Worm (Caenorhabditis elegans) whole organism, L4/young adult: ENCODE results near the gene F16H6.4.
"Not testable (repeated sequence)": the region's sequence is repeated elsewhere in the genome, so short reads cannot be mapped to it uniquely, and the experiment has no call there.

ENCODE experiments used
- W03F9.2 ChIP-seq: fragments of 150-350 bp; optimal IDR thresholded peaks from 2 replicates; lab custom pipeline; 2014; ENCODE audit warnings: missing biosample characterization, missing genetic modification characterization
- dao-5 ChIP-seq: sonication (generic microtip); optimal IDR thresholded peaks from 2 replicates; lab custom pipeline; 2016; ENCODE audit warnings: missing genotype, missing genetic modification characterization, moderate library complexity, missing compliant biosample characterization
- him-1 ChIP-seq: sonication (generic microtip); optimal IDR thresholded peaks from 2 replicates; lab custom pipeline; 2016; ENCODE audit warnings: missing genotype, missing genetic modification reagents, missing genetic modification characterization, missing compliant biosample characterization

F16H6.4 gene

ce11 chrV:18191128-18191527, 7.4 kb upstream of the F16H6.4 start, which contains the start of gene clec-42:
Gene clec-42, plus strand, starts transcription at chrV:18191412.
- TF ChIP-seq dao-5 (no peak), W03F9.2 (tag; lab: Kevin White, UChicago) (no peak), him-1 (no peak)

- TF ChIP-seq him-1 (no peak), dao-5 (no peak)
Observed at ce11 chrV:18195006-18195405, 3.5 kb upstream of the F16H6.4 start, which contains the start of gene F16H6.3. Gene F16H6.3, plus strand, starts transcription at chrV:18195306.

- TF ChIP-seq him-1 (no peak), dao-5 (no peak), W03F9.2 (tag; lab: Kevin White, UChicago) (no peak)
Observed at ce11 chrV:18209071-18209470, 10.6 kb downstream of the F16H6.4 start, which contains the start of gene F16H6.7. Gene F16H6.7, minus strand, starts transcription at chrV:18209171.

DNA sequence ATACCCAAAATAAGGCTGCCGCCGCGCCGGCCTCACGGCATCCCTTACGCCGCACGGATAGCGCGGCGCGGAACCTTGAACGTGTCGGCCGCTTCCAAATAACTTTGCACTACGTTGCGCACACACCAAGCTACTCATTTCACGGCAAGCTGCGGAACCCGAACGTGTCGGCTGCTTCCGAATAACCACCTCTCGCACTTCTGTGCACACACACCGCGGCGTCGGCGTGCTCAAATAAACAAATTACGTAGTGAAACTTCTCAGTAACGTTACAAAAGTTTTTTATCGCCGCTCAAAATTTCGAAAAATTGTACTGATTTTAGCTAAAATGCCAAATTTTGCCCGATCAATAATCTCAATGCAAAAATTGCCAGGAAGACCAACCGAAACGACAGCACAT, 14.3 kb downstream of the F16H6.4 start:
- TF ChIP-seq W03F9.2 (tag; lab: Kevin White, UChicago): no peak
- TF ChIP-seq him-1: no peak
- no peak for TF ChIP-seq dao-5

DNA sequence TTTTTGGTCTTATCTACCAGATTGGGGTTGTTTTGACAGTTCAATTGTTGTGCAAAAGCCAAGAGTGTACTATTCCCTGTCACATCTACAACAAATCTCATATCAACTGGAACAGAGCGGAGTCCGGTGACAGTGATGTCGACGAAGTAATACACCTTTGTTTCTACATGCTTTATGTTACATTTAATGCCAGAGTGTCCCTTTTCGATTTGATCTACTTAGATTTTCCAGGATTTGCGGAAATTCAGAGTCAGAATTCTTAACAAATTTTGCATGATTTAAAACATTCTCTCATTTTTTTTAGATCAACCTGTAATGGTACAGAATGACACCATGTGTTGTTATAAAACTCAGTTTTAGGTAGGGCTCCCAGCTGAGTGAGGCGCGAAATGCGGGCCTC, 17.7 kb downstream of the F16H6.4 start, which contains the start of gene F16H6.8:
Gene F16H6.8, minus strand, starts transcription at position 101 of the 400 bp plus-strand sequence.
- TF ChIP-seq dao-5; him-1; W03F9.2 (tag; lab: Kevin White, UChicago): not testable (repeated sequence)

DNA sequence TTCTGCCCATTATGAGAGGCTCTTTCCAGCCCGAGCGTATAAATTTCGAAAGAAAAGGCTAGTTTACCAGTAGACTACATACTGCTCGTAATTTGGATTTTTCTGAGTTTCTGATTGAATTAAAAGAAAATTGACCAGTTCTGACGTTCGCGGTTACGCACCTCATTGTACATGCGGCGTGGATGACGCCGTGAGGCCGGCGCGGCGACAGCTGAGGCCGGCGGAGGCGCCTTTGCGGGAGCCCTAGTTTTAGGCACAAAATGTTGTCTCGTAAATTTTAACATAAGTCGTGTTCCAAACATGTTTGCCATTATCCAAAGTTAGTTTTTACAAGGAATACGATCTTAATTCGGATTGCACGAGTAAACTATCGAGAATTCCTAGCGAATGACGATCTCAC, 18.3 kb downstream of the F16H6.4 start, which contains the start of gene F16H6.9:
Gene F16H6.9, plus strand, starts transcription at position 301 of the 400 bp plus-strand sequence.
- not testable (repeated sequence) for TF ChIP-seq W03F9.2 (tag; lab: Kevin White, UChicago); dao-5; him-1

- no peak for TF ChIP-seq dao-5
- TF ChIP-seq him-1: no peak
- TF ChIP-seq W03F9.2 (tag; lab: Kevin White, UChicago): no peak
Observed at ce11 chrV:18224353-18224752, 25.8 kb downstream of the F16H6.4 start, which contains the start of gene F16H6.10. Gene F16H6.10, minus strand, starts transcription at chrV:18224453.

- TF ChIP-seq W03F9.2 (tag; lab: Kevin White, UChicago): no peak
- TF ChIP-seq him-1: no peak
Observed at ce11 chrV:18235808-18236207, 37.3 kb downstream of the F16H6.4 start.

ce11 chrV:18236714-18237288, 38.3 kb downstream of the F16H6.4 start, which contains the start of gene R10E8.3:
Gene R10E8.3, minus strand, starts transcription at chrV:18236764.
- TF ChIP-seq dao-5 (no peak), him-1 (no peak), W03F9.2 (tag; lab: Kevin White, UChicago) (no peak)

DNA sequence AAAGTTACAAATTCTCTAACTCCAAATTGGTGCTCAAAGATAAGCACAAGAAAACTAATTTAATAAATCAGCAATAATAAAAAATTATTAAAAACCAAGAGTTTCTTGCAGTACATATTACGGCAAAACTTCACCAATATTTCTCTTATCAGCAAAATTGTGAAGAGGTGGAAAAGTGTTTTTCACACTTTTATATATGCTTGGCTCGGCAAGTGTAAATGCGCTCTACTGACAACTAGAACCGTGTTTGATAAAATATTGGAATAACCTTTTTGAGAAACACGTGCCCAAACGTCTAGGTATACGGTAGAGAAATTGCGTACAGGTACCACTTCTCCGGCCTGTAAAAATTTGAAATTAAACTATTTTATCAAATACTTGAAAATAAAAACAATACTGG, 42.8 kb downstream of the F16H6.4 start, which contains the start of gene R10E8.8:
Gene R10E8.8, minus strand, starts transcription at position 343 of the 400 bp plus-strand sequence.
- TF ChIP-seq dao-5: no peak
- peak; percentile 30 for TF ChIP-seq W03F9.2 (tag; lab: Kevin White, UChicago)

DNA sequence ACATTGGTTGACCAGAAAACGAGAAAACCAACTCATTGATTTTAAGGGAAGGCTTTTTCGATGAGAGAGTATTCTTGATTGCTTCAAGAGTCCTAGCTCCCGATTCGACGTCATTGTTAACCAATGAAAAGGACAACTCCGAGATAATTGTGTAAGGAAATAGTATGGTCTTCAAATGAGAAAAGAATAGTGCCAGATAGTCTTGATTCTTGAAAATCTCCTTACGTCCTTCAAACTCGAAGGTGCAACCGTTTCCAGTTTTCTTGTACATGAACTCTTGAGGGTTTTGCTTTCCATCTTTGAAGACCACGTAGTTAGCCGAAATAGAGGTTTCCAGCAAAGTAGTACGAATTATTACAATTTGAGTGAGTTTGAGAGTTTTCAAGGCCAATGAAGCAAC, 44.7 kb downstream of the F16H6.4 start:
- TF ChIP-seq W03F9.2 (tag; lab: Kevin White, UChicago) (no peak), dao-5 (no peak), him-1 (no peak)

DNA sequence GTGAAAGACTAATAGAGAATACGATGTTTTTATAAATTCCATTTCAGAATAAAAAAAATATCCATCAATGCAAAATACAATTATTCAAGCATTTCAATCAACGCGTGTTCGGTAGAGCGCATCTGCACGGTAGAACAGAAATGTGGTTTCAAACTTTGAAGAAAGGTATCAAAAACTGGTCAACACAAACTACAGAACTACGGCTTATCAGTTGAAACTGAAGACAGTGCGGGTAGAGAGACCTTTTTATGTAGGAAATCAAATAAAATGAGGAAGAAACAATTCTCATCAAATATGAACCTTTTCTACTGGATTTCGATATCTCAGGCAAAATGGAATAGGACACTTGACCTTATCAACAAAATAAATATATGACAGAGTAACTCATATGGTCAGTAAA, 45.9 kb downstream of the F16H6.4 start:
- no peak for TF ChIP-seq W03F9.2 (tag; lab: Kevin White, UChicago)

DNA sequence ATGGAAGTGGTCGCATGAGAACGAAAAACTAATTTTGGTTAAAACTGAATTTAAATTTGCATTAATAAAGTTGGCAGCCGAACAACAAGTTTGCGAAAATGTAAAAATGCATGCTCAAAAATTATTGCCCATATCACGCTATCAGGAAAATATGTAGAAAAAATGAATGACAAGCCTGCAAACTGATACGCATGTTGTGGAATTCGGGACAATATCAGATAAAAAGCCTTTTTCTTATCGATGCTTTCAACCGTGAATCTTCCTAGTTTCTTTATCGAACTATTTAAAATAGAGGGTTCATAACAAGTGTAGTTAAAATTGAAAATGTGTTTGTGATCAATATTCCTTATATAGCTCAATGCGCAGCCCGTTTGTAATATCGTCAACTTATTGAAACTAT, 47.6 kb downstream of the F16H6.4 start:
- TF ChIP-seq W03F9.2 (tag; lab: Kevin White, UChicago) (no peak), him-1 (no peak), dao-5 (no peak)

- TF ChIP-seq W03F9.2 (tag; lab: Kevin White, UChicago): no peak
- TF ChIP-seq dao-5: no peak
Observed at ce11 chrV:18252239-18252638, 53.7 kb downstream of the F16H6.4 start, which contains the start of gene R10E8.1. Gene R10E8.1, minus strand, starts transcription at chrV:18252416.

DNA sequence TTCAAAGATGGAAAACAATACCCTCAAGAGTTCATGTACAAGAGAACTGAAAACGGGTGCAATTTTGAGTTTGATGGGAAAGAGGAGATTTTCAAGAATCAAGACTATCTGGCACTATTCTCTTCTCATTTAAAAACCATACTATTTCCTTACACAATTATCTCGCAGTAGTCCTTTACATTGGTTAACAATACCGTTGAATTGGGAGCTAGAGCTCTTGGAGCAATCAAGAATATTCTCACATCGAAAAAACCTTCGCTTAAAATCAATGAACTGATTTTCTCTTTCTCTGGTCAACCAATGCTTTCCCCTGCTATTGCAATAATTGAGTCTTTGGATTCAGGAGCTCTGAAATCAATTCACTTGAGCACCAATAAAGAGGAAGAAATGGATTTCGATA, 55.0 kb downstream of the F16H6.4 start, which contains the start of gene R10E8.2:
Gene R10E8.2, plus strand, starts transcription at position 301 of the 400 bp plus-strand sequence.
- TF ChIP-seq dao-5 (no peak), him-1 (no peak), W03F9.2 (tag; lab: Kevin White, UChicago) (no peak)
